Worm (Caenorhabditis elegans) whole organism, midembryonic: ENCODE data around the gene lgc-46.

Experiments
- flt-1 ChIP-seq: fragments of 200-800 bp; sonication (Bioruptor generic); IDR thresholded peaks from 2 replicates; pipeline ENCODE4 v1.3.6; 2022; ENCODE audit warnings: missing genetic modification characterization, missing compliant biosample characterization
- ref-1 ChIP-seq: fragments of 200-800 bp; sonication (Bioruptor generic); conservative IDR thresholded peaks from 2 replicates; pipeline ENCODE4 v1.3.6; 2022; ENCODE audit warnings: missing genetic modification reagents, missing genetic modification characterization, missing compliant biosample characterization
- tab-1 ChIP-seq: fragments of 200-800 bp; sonication (Bioruptor generic); IDR thresholded peaks from 2 replicates; pipeline ENCODE4 v1.3.6; 2022; ENCODE audit warnings: missing genetic modification characterization, missing compliant biosample characterization

DNA sequence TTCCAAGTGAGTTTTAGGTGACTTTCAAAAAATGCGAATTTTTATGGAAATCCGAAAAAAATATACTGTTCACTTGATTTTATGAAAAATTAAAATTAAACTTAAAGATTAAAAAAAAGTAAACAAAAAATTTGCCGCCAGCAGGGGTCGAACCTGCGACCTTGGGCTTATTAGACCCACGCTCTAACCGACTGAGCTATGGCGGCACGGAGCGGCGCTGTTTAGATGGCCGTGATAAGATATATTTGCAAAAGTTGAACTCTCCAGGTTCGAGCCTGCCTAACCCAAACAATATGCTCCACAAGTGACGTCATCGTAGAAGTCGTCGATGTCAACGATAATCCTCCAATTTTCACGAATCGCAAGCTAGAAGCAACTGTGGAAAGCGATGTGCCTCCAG, 28.8 kb upstream of the lgc-46 start:
- TF ChIP-seq flt-1 (GFP tag; lab: Robert Waterston, UW) (no peak), ref-1 (no peak), tab-1 (GFP tag; lab: Robert Waterston, UW) (no peak)
